5 fruit fly cellular contexts compared by ENCODE assay signal in genomic region chr3R:14122347-14122812, dm6.
TF ChIP-seq lines count a peak whose summit lies in the region.

Gene Abi, minus strand, starts transcription at chr3R:14122420.
Gene twf, plus strand, starts transcription at chr3R:14122654.

- no peak for TF ChIP-seq CTCF in whole organism, embryonic (GFP tag; optimal IDR thresholded peaks at IDR 0.05; lab: Kevin White, UChicago)

TF ChIP-seq in whole organism, adult, 20 proteins besides CTCF, POLR2A, EP300 and RAD21 (continues in another document):
- peak; percentile 79 for TF ChIP-seq CG14711 (tag; optimal IDR thresholded peaks at IDR 0.05; lab: Kevin White, UChicago)
- TF ChIP-seq CG11617 (GFP tag; optimal IDR thresholded peaks at IDR 0.05; lab: Kevin White, UChicago): peak; percentile 54
- peak; percentile 93 for TF ChIP-seq kay (GFP tag; lab: Kevin White, UChicago; ENCODE audit: borderline replicate concordance)
- TF ChIP-seq CG7101 (tag; optimal IDR thresholded peaks at IDR 0.05; lab: Kevin White, UChicago): peak; percentile 79
- TF ChIP-seq tj (GFP tag; optimal IDR thresholded peaks at IDR 0.05; lab: Kevin White, UChicago): peak; percentile 28
- peak; percentile 33 for TF ChIP-seq cic (GFP tag; optimal IDR thresholded peaks at IDR 0.05; lab: Kevin White, UChicago)
- TF ChIP-seq Hr96 (GFP tag; optimal IDR thresholded peaks at IDR 0.05; lab: Kevin White, UChicago): peak; percentile 50
- TF ChIP-seq CG1620 (GFP tag; optimal IDR thresholded peaks at IDR 0.05; lab: Kevin White, UChicago): peak; percentile 86
- peak; percentile 50 for TF ChIP-seq CG7045 (GFP tag; optimal IDR thresholded peaks at IDR 0.05; lab: Kevin White, UChicago)
- peak; percentile 66 for TF ChIP-seq toe (GFP tag; optimal IDR thresholded peaks at IDR 0.05; lab: Kevin White, UChicago)
- peak; percentile 69 for TF ChIP-seq CG12768 (GFP tag; optimal IDR thresholded peaks at IDR 0.05; lab: Kevin White, UChicago)
- no peak for TF ChIP-seq Clk (GFP tag; optimal IDR thresholded peaks at IDR 0.05; lab: Kevin White, UChicago)
- peak; percentile 68 for TF ChIP-seq bab1 (GFP tag; optimal IDR thresholded peaks at IDR 0.05; lab: Kevin White, UChicago)
- TF ChIP-seq Mnt (GFP tag; optimal IDR thresholded peaks at IDR 0.05; lab: Kevin White, UChicago): peak; percentile 66
- TF ChIP-seq Crg-1 (GFP tag; optimal IDR thresholded peaks at IDR 0.05; lab: Kevin White, UChicago): peak; percentile 86
- TF ChIP-seq ovo (GFP tag; optimal IDR thresholded peaks at IDR 0.05; lab: Kevin White, UChicago): peak; percentile 56
- TF ChIP-seq CG5204 (GFP tag; optimal IDR thresholded peaks at IDR 0.05; lab: Kevin White, UChicago): peak; percentile 79
- peak; percentile 67 for TF ChIP-seq pad (GFP tag; optimal IDR thresholded peaks at IDR 0.05; lab: Kevin White, UChicago)

TF ChIP-seq in whole organism, embryonic, 481 proteins besides CTCF, POLR2A, EP300 and RAD21 (continues in another document):
- TF ChIP-seq BtbVII (GFP tag; optimal IDR thresholded peaks at IDR 0.05; lab: Kevin White, UChicago): peak; percentile 6
- TF ChIP-seq pita (GFP tag; optimal IDR thresholded peaks at IDR 0.05; lab: Kevin White, UChicago): no peak
- peak; percentile 63 for TF ChIP-seq maf-S (GFP tag; optimal IDR thresholded peaks at IDR 0.05; lab: Kevin White, UChicago)
- TF ChIP-seq CG18262 (tag; optimal IDR thresholded peaks at IDR 0.05; lab: Kevin White, UChicago): peak; percentile 58
- TF ChIP-seq ro (GFP tag; IDR thresholded peaks at IDR 0.05; lab: Robert Waterston, UW): no peak
- TF ChIP-seq br (optimal IDR thresholded peaks at IDR 0.05; lab: Kevin White, UChicago): no peak
- peak; percentile 58 for TF ChIP-seq Fer1 (GFP tag; optimal IDR thresholded peaks at IDR 0.05; lab: Kevin White, UChicago)
- no peak for TF ChIP-seq wek (GFP tag; optimal IDR thresholded peaks at IDR 0.05; lab: Kevin White, UChicago)
- peak; percentile 35 for TF ChIP-seq CG30431 (GFP tag; optimal IDR thresholded peaks at IDR 0.05; lab: Kevin White, UChicago)
- peak; percentile 16 for TF ChIP-seq CG8089 (GFP tag; optimal IDR thresholded peaks at IDR 0.05; lab: Kevin White, UChicago)
- no peak for TF ChIP-seq Usf (GFP tag; optimal IDR thresholded peaks at IDR 0.05; lab: Kevin White, UChicago)
- TF ChIP-seq Lpt (GFP tag; optimal IDR thresholded peaks at IDR 0.05; lab: Kevin White, UChicago): no peak
- TF ChIP-seq Gsc (GFP tag; IDR thresholded peaks at IDR 0.05; lab: Robert Waterston, UW): no peak
- TF ChIP-seq gro (GFP tag; optimal IDR thresholded peaks at IDR 0.05; lab: Kevin White, UChicago): peak; percentile 42
- TF ChIP-seq Meics (GFP tag; optimal IDR thresholded peaks at IDR 0.05; lab: Kevin White, UChicago): peak; percentile 60
- peak; percentile 31 for TF ChIP-seq scrt (GFP tag; optimal IDR thresholded peaks at IDR 0.05; lab: Kevin White, UChicago)
- TF ChIP-seq MBD-R2 (GFP tag; IDR thresholded peaks at IDR 0.05; lab: Robert Waterston, UW): peak; percentile 79
- TF ChIP-seq CG4360 (GFP tag; IDR thresholded peaks at IDR 0.05; lab: Robert Waterston, UW): no peak
- peak; percentile 13 for TF ChIP-seq tap (tag; optimal IDR thresholded peaks at IDR 0.05; lab: Kevin White, UChicago)

TF ChIP-seq in whole organism, prepupa, 60 proteins besides CTCF, POLR2A, EP300 and RAD21 (continues in another document):
- TF ChIP-seq Gug (GFP tag; IDR thresholded peaks at IDR 0.05; lab: Robert Waterston, UW) (no peak), CG31627 (GFP tag; optimal IDR thresholded peaks at IDR 0.05; lab: Kevin White, UChicago) (peak; percentile 77), net (GFP tag; optimal IDR thresholded peaks at IDR 0.05; lab: Kevin White, UChicago) (peak; percentile 33), OdsH (GFP tag; optimal IDR thresholded peaks at IDR 0.05; lab: Kevin White, UChicago) (peak; percentile 80), svp (GFP tag; lab: Kevin White, UChicago) (peak; percentile 73), CG8119 (GFP tag; IDR thresholded peaks at IDR 0.05; lab: Robert Waterston, UW) (no peak), Blimp-1 (GFP tag; optimal IDR thresholded peaks at IDR 0.05; lab: Kevin White, UChicago) (no peak), CG6808 (GFP tag; optimal IDR thresholded peaks at IDR 0.05; lab: Kevin White, UChicago) (no peak), CG9139 (GFP tag; optimal IDR thresholded peaks at IDR 0.05; lab: Kevin White, UChicago) (no peak), Smox (GFP tag; optimal IDR thresholded peaks at IDR 0.05; lab: Kevin White, UChicago) (peak; percentile 64), acj6 (GFP tag; optimal IDR thresholded peaks at IDR 0.05; lab: Kevin White, UChicago) (peak; percentile 67), CG6854 (GFP tag; optimal IDR thresholded peaks at IDR 0.05; lab: Kevin White, UChicago) (no peak), Sox102F (GFP tag; optimal IDR thresholded peaks at IDR 0.05; lab: Kevin White, UChicago) (peak; percentile 60), Ets21C (GFP tag; optimal IDR thresholded peaks at IDR 0.05; lab: Kevin White, UChicago) (peak; percentile 39), CG11902 (GFP tag; optimal IDR thresholded peaks at IDR 0.05; lab: Kevin White, UChicago) (peak; percentile 41), topi (GFP tag; optimal IDR thresholded peaks at IDR 0.05; lab: Kevin White, UChicago) (peak; percentile 62), esn (GFP tag; optimal IDR thresholded peaks at IDR 0.05; lab: Kevin White, UChicago) (peak; percentile 77), CG6163 (GFP tag; IDR thresholded peaks at IDR 0.05; lab: Robert Waterston, UW) (peak; percentile 52; the same call in 1 of the 3 replicates), Hr38 (GFP tag; optimal IDR thresholded peaks at IDR 0.05; lab: Kevin White, UChicago) (no peak), lz (GFP tag; optimal IDR thresholded peaks at IDR 0.05; lab: Kevin White, UChicago) (peak; percentile 70)

TF ChIP-seq in whole organism, pupa, 21 proteins besides CTCF, POLR2A, EP300 and RAD21:
- peak; percentile 47 for TF ChIP-seq CG15710 (tag; optimal IDR thresholded peaks at IDR 0.05; lab: Kevin White, UChicago)
- TF ChIP-seq Snoo (tag; optimal IDR thresholded peaks at IDR 0.05; lab: Kevin White, UChicago): no peak
- peak; percentile 45 for TF ChIP-seq CG8159 (tag; optimal IDR thresholded peaks at IDR 0.05; lab: Kevin White, UChicago)
- TF ChIP-seq CG17806 (tag; optimal IDR thresholded peaks at IDR 0.05; lab: Kevin White, UChicago): peak; percentile 44
- TF ChIP-seq CG14655 (GFP tag; optimal IDR thresholded peaks at IDR 0.05; lab: Kevin White, UChicago): no peak
- peak; percentile 29 for TF ChIP-seq CG34367 (tag; optimal IDR thresholded peaks at IDR 0.05; lab: Kevin White, UChicago)
- peak; percentile 31; the same call in 1 of the 3 replicates for TF ChIP-seq CG4496 (GFP tag; IDR thresholded peaks at IDR 0.05; lab: Robert Waterston, UW)
- no peak for TF ChIP-seq CG13204 (GFP tag; optimal IDR thresholded peaks at IDR 0.05; lab: Kevin White, UChicago)
- TF ChIP-seq CG32121 (GFP tag; IDR thresholded peaks at IDR 0.05; lab: Robert Waterston, UW): peak; percentile 30; the same call in 1 of the 2 replicates
- TF ChIP-seq Ets98B (GFP tag; IDR thresholded peaks at IDR 0.05; lab: Robert Waterston, UW): peak; percentile 35; the same call in 1 of the 2 replicates
- peak; percentile 35 for TF ChIP-seq CG9948 (tag; optimal IDR thresholded peaks at IDR 0.05; lab: Kevin White, UChicago)
TF ChIP-seq in whole organism, pupa: peak in this region for 8.

TF ChIP-seq in whole organism, wandering third instar larva, 38 proteins besides CTCF, POLR2A, EP300 and RAD21 (continues in another document):
- TF ChIP-seq fru (GFP tag; optimal IDR thresholded peaks at IDR 0.05; lab: Kevin White, UChicago): peak; percentile 68
- no peak for TF ChIP-seq tai (GFP tag; optimal IDR thresholded peaks at IDR 0.05; lab: Kevin White, UChicago)
- no peak for TF ChIP-seq CrebA (GFP tag; optimal IDR thresholded peaks at IDR 0.05; lab: Kevin White, UChicago; ENCODE audit: borderline replicate concordance)
- no peak for TF ChIP-seq Sp1 (GFP tag; optimal IDR thresholded peaks at IDR 0.05; lab: Kevin White, UChicago)
- peak; percentile 16 for TF ChIP-seq woc (GFP tag; optimal IDR thresholded peaks at IDR 0.05; lab: Kevin White, UChicago)
- peak; percentile 84 for TF ChIP-seq Hr83 (GFP tag; optimal IDR thresholded peaks at IDR 0.05; lab: Kevin White, UChicago; ENCODE audit: poor library complexity, severe bottlenecking)
- TF ChIP-seq br (GFP tag; optimal IDR thresholded peaks at IDR 0.05; lab: Kevin White, UChicago): peak; percentile 63
- no peak for TF ChIP-seq brk (GFP tag; optimal IDR thresholded peaks at IDR 0.05; lab: Kevin White, UChicago)
- TF ChIP-seq psq (GFP tag; optimal IDR thresholded peaks at IDR 0.05; lab: Kevin White, UChicago): peak; percentile 68
- TF ChIP-seq Dfd (GFP tag; optimal IDR thresholded peaks at IDR 0.05; lab: Kevin White, UChicago): no peak
- peak in 1 of 2 experiments; percentile 84 for TF ChIP-seq foxo (GFP tag; optimal IDR thresholded peaks at IDR 0.05; lab: Kevin White, UChicago)
- TF ChIP-seq Abd-B (GFP tag; optimal IDR thresholded peaks at IDR 0.05; lab: Kevin White, UChicago): no peak
- no peak for TF ChIP-seq dl (GFP tag; optimal IDR thresholded peaks at IDR 0.05; lab: Kevin White, UChicago; ENCODE audit: insufficient read depth in 1 of 2, partially characterized antibody in 2 of 2)
- peak; percentile 56 for TF ChIP-seq sage (GFP tag; optimal IDR thresholded peaks at IDR 0.05; lab: Kevin White, UChicago)
- TF ChIP-seq Hr78 (GFP tag; optimal IDR thresholded peaks at IDR 0.05; lab: Kevin White, UChicago): no peak
- peak; percentile 21 for TF ChIP-seq CG32264 (GFP tag; optimal IDR thresholded peaks at IDR 0.05; lab: Kevin White, UChicago)
- no peak for TF ChIP-seq Hnf4 (GFP tag; optimal IDR thresholded peaks at IDR 0.05; lab: Kevin White, UChicago)
- peak; percentile 80 for TF ChIP-seq h (GFP tag; optimal IDR thresholded peaks at IDR 0.05; lab: Kevin White, UChicago)
- peak; percentile 68 for TF ChIP-seq GATAd (GFP tag; optimal IDR thresholded peaks at IDR 0.05; lab: Kevin White, UChicago)
- peak; percentile 84 for TF ChIP-seq Myc (optimal IDR thresholded peaks at IDR 0.05; lab: Kevin White, UChicago)
- peak; percentile 66 for TF ChIP-seq ey (GFP tag; optimal IDR thresholded peaks at IDR 0.05; lab: Kevin White, UChicago)
- no peak for TF ChIP-seq Vsx2 (GFP tag; optimal IDR thresholded peaks at IDR 0.05; lab: Kevin White, UChicago; ENCODE audit: partially characterized antibody)
- no peak for TF ChIP-seq lola (GFP tag; optimal IDR thresholded peaks at IDR 0.05; lab: Kevin White, UChicago)
- peak; percentile 51 for TF ChIP-seq CG9705 (GFP tag; optimal IDR thresholded peaks at IDR 0.05; lab: Kevin White, UChicago)
- TF ChIP-seq pan (optimal IDR thresholded peaks at IDR 0.05; lab: Kevin White, UChicago): no peak
- peak; percentile 86 for TF ChIP-seq sv (GFP tag; optimal IDR thresholded peaks at IDR 0.05; lab: Kevin White, UChicago)
- TF ChIP-seq rgr (GFP tag; optimal IDR thresholded peaks at IDR 0.05; lab: Kevin White, UChicago): peak; percentile 78
- peak; percentile 57 for TF ChIP-seq dmrt93B (GFP tag; optimal IDR thresholded peaks at IDR 0.05; lab: Kevin White, UChicago)
- TF ChIP-seq Dif (GFP tag; optimal IDR thresholded peaks at IDR 0.05; lab: Kevin White, UChicago; ENCODE audit: partially characterized antibody): no peak
- no peak for TF ChIP-seq Mio (GFP tag; optimal IDR thresholded peaks at IDR 0.05; lab: Kevin White, UChicago)
